Worm (Caenorhabditis elegans): ENCODE data around the gene Y56A3A.6.

The Y56A3A.6 gene

ce11 chrIII:11847658-11848202 is 30.9 kb downstream of the Y56A3A.6 start, which contains the start of gene mif-1 (continued):
- TF ChIP-seq pag-3 (tag; optimal IDR thresholded peaks at IDR 0.05; ENCODE audit: borderline replicate concordance, insufficient read depth) (peak; percentile 20), vab-15 (tag; optimal IDR thresholded peaks at IDR 0.05) (no peak), hlh-17 (GFP tag; optimal IDR thresholded peaks at IDR 0.05; ENCODE audit: borderline replicate concordance) (no peak), hlh-4 (tag; optimal IDR thresholded peaks at IDR 0.05) (no peak), sup-37 (GFP tag; optimal IDR thresholded peaks at IDR 0.05) (no peak), unc-62 (GFP tag; optimal IDR thresholded peaks at IDR 0.05) (no peak), xbp-1 (tag; optimal IDR thresholded peaks at IDR 0.05) (peak; percentile 10), C04F5.9 (tag; optimal IDR thresholded peaks at IDR 0.05) (no peak), mdl-1 (tag; optimal IDR thresholded peaks at IDR 0.05) (peak in 1 of 2 experiments; percentile 33), snu-23 (GFP tag; optimal IDR thresholded peaks at IDR 0.05) (peak; percentile 50), sptf-1 (tag; optimal IDR thresholded peaks at IDR 0.05) (no peak), ceh-8 (GFP tag; optimal IDR thresholded peaks at IDR 0.05) (no peak), nhr-76 (tag; optimal IDR thresholded peaks at IDR 0.05) (no peak), hpl-2 (GFP tag; optimal IDR thresholded peaks at IDR 0.05) (no peak), isw-1 (GFP tag; IDR thresholded peaks at IDR 0.05) (no peak), swsn-7 (tag; optimal IDR thresholded peaks at IDR 0.05) (no peak), elt-3 (tag; optimal IDR thresholded peaks at IDR 0.05) (peak in 1 of 6 experiments; percentile 67), lin-39 (tag; optimal IDR thresholded peaks at IDR 0.05) (no peak), pqm-1 (tag; optimal IDR thresholded peaks at IDR 0.05) (no peak), lsy-2 (tag; optimal IDR thresholded peaks at IDR 0.05) (peak; percentile 93 to 99), blmp-1 (tag; optimal IDR thresholded peaks at IDR 0.05) (peak; percentile 1), lin-13 (GFP tag; optimal IDR thresholded peaks at IDR 0.05) (no peak), zag-1 (tag; optimal IDR thresholded peaks at IDR 0.05) (no peak), nhr-237 (tag; optimal IDR thresholded peaks at IDR 0.05) (no peak), skn-1 (tag; optimal IDR thresholded peaks at IDR 0.05) (peak; percentile 69), pax-3 (tag; optimal IDR thresholded peaks at IDR 0.05) (no peak), fkh-8 (tag; optimal IDR thresholded peaks at IDR 0.05) (peak; percentile 21)

- TF ChIP-seq swsn-7 (tag; optimal IDR thresholded peaks at IDR 0.05) = no peak
- peak in 1 of 2 experiments; percentile 30 for TF ChIP-seq lsy-2 (tag; optimal IDR thresholded peaks at IDR 0.05)
- TF ChIP-seq ceh-63 (GFP tag; optimal IDR thresholded peaks at IDR 0.05) = no peak
Measured at ce11 chrIII:11847014-11847413, 31.6 kb downstream of the Y56A3A.6 start.

DNA sequence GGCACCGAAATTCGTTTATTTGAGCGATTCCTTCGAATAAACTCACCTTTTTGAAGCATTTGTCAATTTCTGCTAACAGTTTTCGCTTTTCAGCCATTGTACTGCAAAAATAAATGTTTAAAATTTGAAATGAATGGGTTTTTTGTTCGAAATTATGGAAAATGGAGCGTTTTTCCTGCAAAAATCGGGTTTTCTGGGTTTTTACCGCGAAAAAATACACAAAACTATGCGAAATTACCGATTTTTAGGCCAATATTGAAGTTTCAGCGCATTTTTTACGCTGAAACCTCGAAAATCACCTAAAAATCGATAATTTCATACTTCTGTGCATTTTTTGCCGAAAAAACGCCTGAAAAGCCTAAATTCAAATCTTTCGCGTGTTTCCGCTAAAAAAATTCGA is 32.2 kb downstream of the Y56A3A.6 start, which contains the start of gene ntl-3:
Gene ntl-3 (minus strand): TSS at position 101 of the 400 bp plus-strand sequence.
- no peak for TF ChIP-seq irx-1 (tag; optimal IDR thresholded peaks at IDR 0.05)
- no peak for TF ChIP-seq unc-130 (tag; optimal IDR thresholded peaks at IDR 0.05)
- TF ChIP-seq lin-14 (GFP tag; optimal IDR thresholded peaks at IDR 0.05) = no peak
- TF ChIP-seq F16B12.6 (tag; optimal IDR thresholded peaks at IDR 0.05) = no peak

- TF ChIP-seq fos-1 (tag; optimal IDR thresholded peaks at IDR 0.05) (no peak), nhr-85 (tag) (no peak), egl-27 (tag; optimal IDR thresholded peaks at IDR 0.05) (no peak), hlh-17 (GFP tag; optimal IDR thresholded peaks at IDR 0.05; ENCODE audit: borderline replicate concordance) (no peak), pag-3 (tag; optimal IDR thresholded peaks at IDR 0.05; ENCODE audit: borderline replicate concordance, insufficient read depth) (no peak), elt-2 (tag; optimal IDR thresholded peaks at IDR 0.05) (no peak), lin-14 (GFP tag; optimal IDR thresholded peaks at IDR 0.05) (no peak), egl-13 (tag; optimal IDR thresholded peaks at IDR 0.05) (no peak), lin-39 (tag; optimal IDR thresholded peaks at IDR 0.05) (no peak)
Measured at ce11 chrIII:11843007-11843406, 35.6 kb downstream of the Y56A3A.6 start.

Data from whole organism, L1 larva.